Worm (Caenorhabditis elegans) whole organism, L2 larva: ENCODE measurements around the gene acs-2.

Source experiments
- F13H6.1 ChIP-seq: sonication (generic microtip); optimal IDR thresholded peaks from 2 replicates; lab custom pipeline; 2016; ENCODE audit warnings: missing genetic modification characterization, missing compliant biosample characterization
- ZK546.5 ChIP-seq: sonication (generic microtip); optimal IDR thresholded peaks from 2 replicates; lab custom pipeline; 2017; ENCODE audit warnings: missing biosample characterization, missing genetic modification characterization
- aly-2 ChIP-seq: fragments of 150-350 bp; optimal IDR thresholded peaks from 2 replicates; lab custom pipeline; 2014; ENCODE audit warnings: missing biosample characterization, missing genetic modification characterization
- elt-3 ChIP-seq: sonication (generic microtip); optimal IDR thresholded peaks from 2 replicates; lab custom pipeline; 2017; ENCODE audit warnings: missing biosample characterization, missing genetic modification characterization
- lsy-2 ChIP-seq, 2 experiments: fragments of 150-350 bp in 1 of 2; sonication (generic microtip) in 1 of 2; optimal IDR thresholded peaks; 2 replicates each; lab custom pipeline; 2014 to 2017; ENCODE audit warnings: missing biosample characterization in 2 of 2, missing genetic modification characterization in 2 of 2
- nhr-25 ChIP-seq: fragments of 150-350 bp; sonication (generic microtip); optimal IDR thresholded peaks from 3 replicates; lab custom pipeline; 2014; ENCODE audit warnings: missing biosample characterization, missing genetic modification characterization
- nhr-77 ChIP-seq: fragments of 150-350 bp; optimal IDR thresholded peaks from 2 replicates; lab custom pipeline; 2014; ENCODE audit warnings: missing biosample characterization, missing genetic modification characterization
- sma-9 ChIP-seq, 2 experiments: fragments of 150-350 bp in 1 of 2; sonication (generic microtip) in 1 of 2; optimal IDR thresholded peaks; 2 replicates each; lab custom pipeline; 2014 to 2016; ENCODE audit warnings: missing genetic modification characterization in 2 of 2, mild to moderate bottlenecking in 1 of 2, missing biosample characterization in 1 of 2, missing compliant biosample characterization in 1 of 2, missing genetic modification reagents in 1 of 2, moderate library complexity in 1 of 2
- ztf-11 ChIP-seq: sonication (generic microtip); optimal IDR thresholded peaks from 2 replicates; lab custom pipeline; 2017; ENCODE audit warnings: missing biosample characterization, missing genetic modification characterization

DNA sequence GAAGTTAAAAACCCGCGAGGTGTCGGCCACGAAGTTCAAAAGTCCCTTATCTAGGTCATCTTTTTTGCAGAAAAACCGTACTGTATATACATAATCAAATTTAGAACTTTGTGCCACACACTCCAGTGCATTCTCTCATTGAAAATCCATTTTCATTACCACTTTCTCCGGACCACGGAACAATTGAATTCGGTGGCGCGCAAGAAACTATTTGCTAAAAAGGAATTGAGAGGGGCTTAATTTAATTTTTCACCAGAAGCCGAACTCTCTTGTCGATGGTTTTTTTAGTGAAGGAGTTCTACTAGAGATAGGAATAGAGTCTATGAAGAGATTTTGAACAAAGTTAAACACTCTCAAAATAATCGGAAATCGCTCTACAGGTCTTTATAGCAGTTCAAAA lies 47.3 kb upstream of the acs-2 start:
- TF ChIP-seq nhr-25 (tag; lab: Kevin White, UChicago) (no peak), nhr-77 (tag; lab: Kevin White, UChicago) (no peak), sma-9 (GFP tag; optimal IDR thresholded peaks at IDR 0.05; lab: Kevin White, UChicago) (no peak), sma-9 (tag; optimal IDR thresholded peaks at IDR 0.05; lab: Kevin White, UChicago) (no peak), ztf-11 (tag; lab: Kevin White, UChicago) (no peak), aly-2 (no peak), F13H6.1 (tag; lab: Kevin White, UChicago) (no peak), lsy-2 (tag; optimal IDR thresholded peaks at IDR 0.05; lab: Kevin White, UChicago) (no peak), elt-3 (tag; lab: Kevin White, UChicago) (no peak), ZK546.5 (no peak)
